Fruit fly (Drosophila melanogaster) whole organism, embryonic: Measurements from ENCODE around the gene Osi2.

Source experiments
- Asciz ChIP-seq: fragments of 200-800 bp; sonication (Bioruptor generic); optimal IDR thresholded peaks from 2 replicates; lab custom pipeline; 2017; ENCODE audit warnings: missing biosample characterization, mild to moderate bottlenecking, missing genetic modification characterization, missing genetic modification reagents
- CG11456 ChIP-seq: fragments of 200-800 bp; sonication (Bioruptor generic); IDR thresholded peaks from 3 replicates; pipeline ENCODE4 v1.3.6; 2022; ENCODE audit warnings: missing biosample characterization, missing genetic modification characterization
- CG11695 ChIP-seq: fragments of 200-800 bp; sonication (Bioruptor generic); IDR thresholded peaks from 3 replicates; pipeline ENCODE4 v1.3.6; 2022; ENCODE audit warnings: missing biosample characterization, missing genetic modification characterization
- CG1233 ChIP-seq: fragments of 200-800 bp; sonication (Bioruptor generic); optimal IDR thresholded peaks from 4 replicates; lab custom pipeline; 2018; ENCODE audit warnings: missing biosample characterization, mild to moderate bottlenecking, missing genetic modification characterization
- CG12942 ChIP-seq: fragments of 200-800 bp; sonication (Bioruptor generic); optimal IDR thresholded peaks from 3 replicates; lab custom pipeline; 2016; ENCODE audit warnings: missing biosample characterization, missing genetic modification characterization
- CG15601 ChIP-seq: fragments of 200-800 bp; sonication (Bioruptor generic); optimal IDR thresholded peaks from 3 replicates; lab custom pipeline; 2019; ENCODE audit warnings: missing biosample characterization, mild to moderate bottlenecking, missing genetic modification characterization, moderate library complexity
- CG1602 ChIP-seq: fragments of 200-800 bp; sonication (Bioruptor generic); optimal IDR thresholded peaks from 3 replicates; lab custom pipeline; 2016; ENCODE audit warnings: missing biosample characterization, missing genetic modification characterization
- CG1603 ChIP-seq: fragments of 200-800 bp; sonication (Bioruptor generic); optimal IDR thresholded peaks from 2 replicates; lab custom pipeline; 2019; ENCODE audit warnings: missing biosample characterization, mild to moderate bottlenecking, missing genetic modification characterization, moderate library complexity
- CG1647 ChIP-seq: fragments of 200-800 bp; sonication (Bioruptor generic); optimal IDR thresholded peaks from 3 replicates; lab custom pipeline; 2016; ENCODE audit warnings: missing biosample characterization, missing genetic modification characterization
- CG18599 ChIP-seq: fragments of 200-800 bp; sonication (Bioruptor generic); optimal IDR thresholded peaks from 3 replicates; lab custom pipeline; 2017; ENCODE audit warnings: missing biosample characterization, missing genetic modification characterization, mild to moderate bottlenecking, moderate library complexity, missing genetic modification reagents
- CG2199 ChIP-seq: fragments of 200-800 bp; sonication (Bioruptor generic); IDR thresholded peaks from 3 replicates; pipeline ENCODE4 v1.3.6; 2022; ENCODE audit warnings: missing biosample characterization, missing genetic modification characterization
- CG2202 ChIP-seq: fragments of 200-800 bp; sonication (Bioruptor generic); optimal IDR thresholded peaks from 2 replicates; lab custom pipeline; 2018; ENCODE audit warnings: missing biosample characterization, mild to moderate bottlenecking, missing genetic modification characterization
- CG31441 ChIP-seq: fragments of 200-800 bp; sonication (Bioruptor generic); IDR thresholded peaks from 2 replicates; pipeline ENCODE4 v1.3.6; 2022; ENCODE audit warnings: missing biosample characterization, missing genetic modification characterization
- CG3407 ChIP-seq: fragments of 200-800 bp; sonication (Bioruptor generic); optimal IDR thresholded peaks from 2 replicates; lab custom pipeline; 2018; ENCODE audit warnings: missing biosample characterization, mild to moderate bottlenecking, missing genetic modification characterization
- CG6813 ChIP-seq: fragments of 200-800 bp; sonication (Bioruptor generic); optimal IDR thresholded peaks from 2 replicates; lab custom pipeline; 2017; ENCODE audit warnings: missing biosample characterization, missing genetic modification characterization, mild to moderate bottlenecking, moderate library complexity, missing genetic modification reagents
- CG7357 ChIP-seq: fragments of 200-800 bp; sonication (Bioruptor generic); IDR thresholded peaks from 3 replicates; pipeline ENCODE4 v1.3.6; 2022; ENCODE audit warnings: missing biosample characterization, missing genetic modification characterization
- CG7987 ChIP-seq: fragments of 200-800 bp; sonication (Bioruptor generic); optimal IDR thresholded peaks from 2 replicates; lab custom pipeline; 2018; ENCODE audit warnings: missing biosample characterization, mild to moderate bottlenecking, missing genetic modification characterization, moderate library complexity
- CG9727 ChIP-seq: fragments of 200-800 bp; sonication (Bioruptor generic); optimal IDR thresholded peaks from 3 replicates; lab custom pipeline; 2017; ENCODE audit warnings: missing biosample characterization, mild to moderate bottlenecking, missing genetic modification characterization
- CrebB ChIP-seq: fragments of 200-800 bp; sonication (Bioruptor generic); optimal IDR thresholded peaks from 3 replicates; lab custom pipeline; 2018; ENCODE audit warnings: missing biosample characterization, mild to moderate bottlenecking, missing genetic modification characterization
- Fer3 ChIP-seq: fragments of 200-800 bp; sonication (Bioruptor generic); optimal IDR thresholded peaks from 2 replicates; lab custom pipeline; 2018; ENCODE audit warnings: missing biosample characterization, mild to moderate bottlenecking, missing genetic modification characterization, moderate library complexity
- Gug ChIP-seq: fragments of 200-800 bp; sonication (Bioruptor generic); IDR thresholded peaks from 4 replicates; pipeline ENCODE4 v1.3.6; 2022; ENCODE audit warnings: missing biosample characterization, missing genetic modification characterization
- H15 ChIP-seq: fragments of 200-800 bp; sonication (Bioruptor generic); IDR thresholded peaks from 3 replicates; pipeline ENCODE4 v1.3.6; 2022; ENCODE audit warnings: missing biosample characterization, missing genetic modification characterization
- HHEX ChIP-seq: fragments of 200-800 bp; sonication (Bioruptor generic); optimal IDR thresholded peaks from 3 replicates; lab custom pipeline; 2017; ENCODE audit warnings: missing biosample characterization, mild to moderate bottlenecking, missing genetic modification characterization, missing genetic modification reagents
- Hmr ChIP-seq: fragments of 200-800 bp; sonication (Bioruptor generic); optimal IDR thresholded peaks from 3 replicates; lab custom pipeline; 2017; ENCODE audit warnings: mild to moderate bottlenecking, missing biosample characterization, missing genetic modification reagents, missing genetic modification characterization
- Meics ChIP-seq: fragments of 200-800 bp; sonication (Bioruptor generic); optimal IDR thresholded peaks from 2 replicates; lab custom pipeline; 2017; ENCODE audit warnings: missing biosample characterization, mild to moderate bottlenecking, missing genetic modification characterization
- Mrtf ChIP-seq: fragments of 200-800 bp; sonication (Bioruptor generic); IDR thresholded peaks from 3 replicates; pipeline ENCODE4 v1.3.6; 2022; ENCODE audit warnings: missing biosample characterization, missing genetic modification characterization
- PHDP ChIP-seq: fragments of 200-800 bp; sonication (Bioruptor generic); optimal IDR thresholded peaks from 3 replicates; lab custom pipeline; 2018; ENCODE audit warnings: missing biosample characterization, mild to moderate bottlenecking, missing genetic modification characterization, moderate library complexity
- Rfx ChIP-seq: fragments of 200-800 bp; sonication (Bioruptor generic); IDR thresholded peaks from 2 replicates; pipeline ENCODE4 v1.3.6; 2022; ENCODE audit warnings: missing biosample characterization, missing genetic modification characterization
- Sox100B ChIP-seq: fragments of 200-800 bp; sonication (Bioruptor generic); optimal IDR thresholded peaks from 3 replicates; lab custom pipeline; 2018; ENCODE audit warnings: missing biosample characterization, mild to moderate bottlenecking, missing genetic modification characterization
- Ssrp ChIP-seq: fragments of 200-800 bp; sonication (Bioruptor generic); optimal IDR thresholded peaks from 2 replicates; lab custom pipeline; 2018; ENCODE audit warnings: missing biosample characterization, mild to moderate bottlenecking, missing genetic modification characterization, moderate library complexity
- Vsx1 ChIP-seq: fragments of 200-800 bp; sonication (Bioruptor generic); optimal IDR thresholded peaks from 2 replicates; lab custom pipeline; 2017; ENCODE audit warnings: missing biosample characterization, mild to moderate bottlenecking, missing genetic modification characterization, missing genetic modification reagents
- ash1 ChIP-seq: fragments of 200-800 bp; sonication (Bioruptor generic); optimal IDR thresholded peaks from 2 replicates; lab custom pipeline; 2018; ENCODE audit warnings: missing biosample characterization, mild to moderate bottlenecking, missing genetic modification characterization
- bab2 ChIP-seq: fragments of 200-800 bp; sonication (Bioruptor generic); optimal IDR thresholded peaks from 2 replicates; lab custom pipeline; 2016; ENCODE audit warnings: missing biosample characterization, missing genetic modification characterization
- chm ChIP-seq: fragments of 200-800 bp; sonication (Bioruptor generic); IDR thresholded peaks from 2 replicates; pipeline ENCODE4 v1.3.6; 2022; ENCODE audit warnings: missing biosample characterization, missing genetic modification characterization
- dm ChIP-seq: fragments of 200-800 bp; sonication (Bioruptor generic); optimal IDR thresholded peaks from 3 replicates; lab custom pipeline; 2016; ENCODE audit warnings: missing biosample characterization, missing genetic modification characterization
- dmrt99B ChIP-seq: fragments of 200-800 bp; sonication (Bioruptor generic); optimal IDR thresholded peaks from 2 replicates; lab custom pipeline; 2018; ENCODE audit warnings: missing biosample characterization, mild to moderate bottlenecking, missing genetic modification characterization, moderate library complexity
- fd64A ChIP-seq: fragments of 200-800 bp; sonication (Bioruptor generic); optimal IDR thresholded peaks from 3 replicates; lab custom pipeline; 2018; ENCODE audit warnings: missing biosample characterization, mild to moderate bottlenecking, missing genetic modification characterization
- fru ChIP-seq: fragments of >200 bp; optimal IDR thresholded peaks from 2 replicates; lab custom pipeline; 2017
- fu2 ChIP-seq: fragments of 200-800 bp; sonication (Bioruptor generic); optimal IDR thresholded peaks from 2 replicates; lab custom pipeline; 2016; ENCODE audit warnings: missing biosample characterization, missing genetic modification characterization
- gce ChIP-seq: fragments of 200-800 bp; sonication (Bioruptor generic); IDR thresholded peaks from 3 replicates; pipeline ENCODE4 v1.3.6; 2022; ENCODE audit warnings: missing biosample characterization, missing genetic modification characterization
- lab ChIP-seq: fragments of 200-800 bp; sonication (Bioruptor generic); optimal IDR thresholded peaks from 3 replicates; lab custom pipeline; 2017; ENCODE audit warnings: missing biosample characterization, missing genetic modification characterization, mild to moderate bottlenecking, moderate library complexity, missing genetic modification reagents
- mirr ChIP-seq: fragments of 200-800 bp; sonication (Bioruptor generic); optimal IDR thresholded peaks from 3 replicates; lab custom pipeline; 2018; ENCODE audit warnings: missing biosample characterization, mild to moderate bottlenecking, missing genetic modification characterization
- mld ChIP-seq: fragments of 200-800 bp; sonication (Bioruptor generic); IDR thresholded peaks from 3 replicates; pipeline ENCODE4 v1.3.6; 2022; ENCODE audit warnings: missing biosample characterization, missing genetic modification characterization; ENCODE audit not compliant: partially characterized antibody
- org-1 ChIP-seq: fragments of 200-800 bp; sonication (Bioruptor generic); optimal IDR thresholded peaks from 2 replicates; lab custom pipeline; 2017; ENCODE audit warnings: missing biosample characterization, missing genetic modification characterization
- pan ChIP-seq, 4 experiments: fragments of >200 bp in 3 of 4; fragments of 200-800 bp in 1 of 4; sonication (Bioruptor generic) in 1 of 4; optimal IDR thresholded peaks in 3 of 4; IDR thresholded peaks in 1 of 4; 2 replicates each; pipeline versions ENCODE4 v1.3.6 to Lab custom; 2017 to 2022; ENCODE audit warnings: missing biosample characterization in 2 of 4, missing genetic modification characterization in 2 of 4, mixed read lengths in 1 of 4
- sc ChIP-seq, 3 experiments: fragments of >200 bp in 2 of 3; fragments of 200-800 bp in 1 of 3; sonication (Bioruptor generic) in 1 of 3; optimal IDR thresholded peaks; 2 replicates in 2 of 3; 3 replicates in 1 of 3; lab custom pipeline; 2017; ENCODE audit warnings: mild to moderate bottlenecking in 1 of 3, missing biosample characterization in 1 of 3, missing genetic modification characterization in 1 of 3, missing genetic modification reagents in 1 of 3
- sob ChIP-seq: fragments of 200-800 bp; sonication (Bioruptor generic); IDR thresholded peaks from 2 replicates; pipeline ENCODE4 v1.3.6; 2022; ENCODE audit warnings: missing biosample characterization, missing genetic modification characterization
- sr ChIP-seq: fragments of 200-800 bp; sonication (Bioruptor generic); IDR thresholded peaks from 3 replicates; pipeline ENCODE4 v1.3.6; 2022; ENCODE audit warnings: missing biosample characterization, missing genetic modification characterization
- trem ChIP-seq: fragments of 200-800 bp; optimal IDR thresholded peaks from 3 replicates; lab custom pipeline; 2019; ENCODE audit warnings: missing biosample characterization, mild to moderate bottlenecking, missing genetic modification characterization, moderate library complexity

The Osi2 gene

dm6 chr3R:6182511-6182910 is 26.7 kb upstream of the Osi2 start (continued):
- TF ChIP-seq pan (optimal IDR thresholded peaks at IDR 0.05; lab: Kevin White, UChicago) (no peak), pan (GFP tag; optimal IDR thresholded peaks at IDR 0.05 in 1 of 2, IDR thresholded peaks at IDR 0.05 in 1 of 2) (peak in 1 of 2 experiments; percentile 23), sr (GFP tag; lab: Robert Waterston, UW) (0 out of 3 replicates have a peak, but pooled peaks have one; percentile 38), sc (optimal IDR thresholded peaks at IDR 0.05; lab: Kevin White, UChicago) (no peak), sc (GFP tag; optimal IDR thresholded peaks at IDR 0.05; lab: Kevin White, UChicago) (peak; percentile 21), fd64A (GFP tag; lab: Kevin White, UChicago) (peak; percentile 49), CrebB (tag; lab: Kevin White, UChicago) (peak; percentile 42), Meics (GFP tag; lab: Kevin White, UChicago) (peak; percentile 31), Asciz (peak; percentile 45), Hmr (GFP tag; lab: Kevin White, UChicago) (peak; percentile 44), H15 (GFP tag; lab: Robert Waterston, UW) (no peak), Fer3 (peak; percentile 15), Vsx1 (peak; percentile 35), org-1 (GFP tag; lab: Kevin White, UChicago) (peak; percentile 42), mirr (no peak), CG6813 (GFP tag; lab: Kevin White, UChicago) (peak; percentile 41), CG31441 (GFP tag; lab: Robert Waterston, UW) (peak; percentile 33; the same call in 1 of the 2 replicates), Gug (no peak), CG1602 (GFP tag; lab: Kevin White, UChicago) (no peak), CG1233 (peak; percentile 55), CG2202 (tag; lab: Kevin White, UChicago) (peak; percentile 13), HHEX (GFP tag; lab: Kevin White, UChicago) (peak; percentile 21), CG7987 (GFP tag; lab: Kevin White, UChicago) (peak; percentile 36), PHDP (tag; lab: Kevin White, UChicago) (peak; percentile 69), CG1603 (tag; lab: Kevin White, UChicago) (peak; percentile 35), mld (GFP tag; lab: Robert Waterston, UW) (no peak), dmrt99B (tag; lab: Kevin White, UChicago) (peak; percentile 10), ash1 (GFP tag; lab: Kevin White, UChicago) (no peak), Mrtf (no peak), dm (no peak), Sox100B (GFP tag; lab: Kevin White, UChicago) (peak; percentile 18), CG11456 (GFP tag; lab: Robert Waterston, UW) (0 out of 3 replicates have a peak, but pooled peaks have one; percentile 46), CG12942 (GFP tag; lab: Kevin White, UChicago) (peak; percentile 5), CG15601 (tag; lab: Kevin White, UChicago) (peak; percentile 5), bab2 (GFP tag; lab: Kevin White, UChicago) (peak; percentile 36), CG2199 (GFP tag; lab: Robert Waterston, UW) (peak; percentile 82; the same call in 1 of the 3 replicates), sob (peak; percentile 42; the same call in 1 of the 2 replicates), Ssrp (tag; lab: Kevin White, UChicago) (no peak), CG11695 (GFP tag; lab: Robert Waterston, UW) (peak; percentile 41; the same call in 1 of the 3 replicates), CG18599 (GFP tag; lab: Kevin White, UChicago) (peak; percentile 36), lab (GFP tag; lab: Kevin White, UChicago) (peak; percentile 74), trem (no peak), chm (GFP tag; lab: Robert Waterston, UW) (peak; percentile 19; the same call in 1 of the 2 replicates), CG1647 (no peak), fu2 (no peak), CG3407 (peak; percentile 52), CG7357 (GFP tag; lab: Robert Waterston, UW) (no peak), fru (lab: Kevin White, UChicago) (no peak), Rfx (GFP tag; lab: Robert Waterston, UW) (peak; percentile 26; the same call in 1 of the 2 replicates), gce (GFP tag; lab: Robert Waterston, UW) (no peak), CG9727 (GFP tag; lab: Kevin White, UChicago) (peak; percentile 5)
